Worm (Caenorhabditis elegans): ENCODE results near the gene C44B7.7.

DNA sequence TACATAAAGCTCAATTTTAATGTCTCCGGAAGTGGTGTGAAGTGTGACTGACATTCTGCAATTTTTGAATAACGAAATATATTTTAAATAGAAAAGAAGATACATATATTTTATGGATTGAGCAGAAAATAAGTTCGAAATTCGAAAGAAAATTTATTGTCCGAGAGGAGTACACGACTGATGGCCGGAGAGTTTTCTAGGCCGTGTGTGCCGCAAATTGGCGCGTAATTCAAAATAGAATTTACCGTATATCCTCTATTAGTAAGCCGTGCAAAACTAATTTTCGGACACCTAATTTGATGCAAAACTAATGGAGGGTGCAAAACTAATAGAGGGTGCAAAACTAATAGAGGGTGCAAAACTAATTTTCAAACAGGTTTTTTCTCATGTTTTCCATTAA, 33.3 kb upstream of the C44B7.7 start, which contains the start of gene cyn-10:
- no peak for TF ChIP-seq nhr-12 (tag; optimal IDR thresholded peaks at IDR 0.05)
- TF ChIP-seq lin-39 (tag; optimal IDR thresholded peaks at IDR 0.05): peak; percentile 14
- peak; percentile 65 for TF ChIP-seq pha-4 (tag; optimal IDR thresholded peaks at IDR 0.05)
- peak; percentile 64 for TF ChIP-seq nfya-1 (tag; optimal IDR thresholded peaks at IDR 0.05; ENCODE audit: insufficient read depth)
- TF ChIP-seq R02D3.7 (tag; optimal IDR thresholded peaks at IDR 0.05): no peak
- TF ChIP-seq nhr-25 (tag; optimal IDR thresholded peaks at IDR 0.05): peak; percentile 27

Data from whole organism, L3 larva.